Fruit fly (Drosophila melanogaster) whole organism, adult: ENCODE results near the gene Rpn5.
A peak's percentile ranks its signal among the peaks of the same experiment; 100 is the strongest.

ENCODE experiments used
- CG11617 ChIP-seq: fragments of 200-800 bp; sonication (Bioruptor generic); optimal IDR thresholded peaks from 2 replicates; lab custom pipeline; 2017; ENCODE audit warnings: mild to moderate bottlenecking, missing biosample characterization, missing genetic modification reagents, missing genetic modification characterization
- CG12768 ChIP-seq: fragments of 200-800 bp; sonication (Bioruptor generic); optimal IDR thresholded peaks from 2 replicates; lab custom pipeline; 2017; ENCODE audit warnings: missing biosample characterization, missing genetic modification characterization, mild to moderate bottlenecking, moderate library complexity, missing genetic modification reagents
- CG14711 ChIP-seq: fragments of 200-800 bp; sonication (Bioruptor generic); optimal IDR thresholded peaks from 2 replicates; lab custom pipeline; 2018; ENCODE audit warnings: missing biosample characterization, mild to moderate bottlenecking, missing genetic modification characterization, moderate library complexity
- CG1620 ChIP-seq: fragments of 200-800 bp; sonication (Bioruptor generic); optimal IDR thresholded peaks from 2 replicates; lab custom pipeline; 2016; ENCODE audit warnings: missing biosample characterization, missing genetic modification characterization
- CG33017 ChIP-seq: fragments of 200-800 bp; sonication (Bioruptor generic); optimal IDR thresholded peaks from 2 replicates; lab custom pipeline; 2018; ENCODE audit warnings: missing biosample characterization, mild to moderate bottlenecking, missing genetic modification characterization, moderate library complexity
- CG5204 ChIP-seq: fragments of 200-800 bp; sonication (Bioruptor generic); optimal IDR thresholded peaks from 2 replicates; lab custom pipeline; 2016; ENCODE audit warnings: missing biosample characterization, missing genetic modification characterization
- CG7045 ChIP-seq: fragments of 200-800 bp; sonication (Bioruptor generic); optimal IDR thresholded peaks from 2 replicates; lab custom pipeline; 2017; ENCODE audit warnings: missing biosample characterization, mild to moderate bottlenecking, missing genetic modification characterization
- CG7101 ChIP-seq: fragments of 200-800 bp; sonication (Bioruptor generic); optimal IDR thresholded peaks from 2 replicates; lab custom pipeline; 2018; ENCODE audit warnings: missing biosample characterization, mild to moderate bottlenecking, missing genetic modification characterization, moderate library complexity
- Clk ChIP-seq: fragments of 200-800 bp; sonication (Bioruptor generic); optimal IDR thresholded peaks from 2 replicates; lab custom pipeline; 2017; ENCODE audit warnings: missing biosample characterization, missing genetic modification characterization
- Crg-1 ChIP-seq: fragments of 200-800 bp; sonication (Bioruptor generic); optimal IDR thresholded peaks from 2 replicates; lab custom pipeline; 2016; ENCODE audit warnings: missing biosample characterization, missing genetic modification characterization
- Hr96 ChIP-seq: fragments of 200-800 bp; sonication (Bioruptor generic); optimal IDR thresholded peaks from 2 replicates; lab custom pipeline; 2016; ENCODE audit warnings: missing biosample characterization, missing genetic modification characterization
- Mnt ChIP-seq: fragments of 200-800 bp; sonication (Bioruptor generic); optimal IDR thresholded peaks from 2 replicates; lab custom pipeline; 2016; ENCODE audit warnings: missing biosample characterization, mild to moderate bottlenecking, missing genetic modification characterization
- bab1 ChIP-seq: fragments of 200-800 bp; sonication (Bioruptor generic); optimal IDR thresholded peaks from 3 replicates; lab custom pipeline; 2019; ENCODE audit warnings: missing biosample characterization, mild to moderate bottlenecking, missing genetic modification characterization, moderate library complexity
- cic ChIP-seq: fragments of 200-800 bp; sonication (Bioruptor generic); optimal IDR thresholded peaks from 2 replicates; lab custom pipeline; 2017; ENCODE audit warnings: missing biosample characterization, mild to moderate bottlenecking, missing genetic modification characterization, moderate library complexity
- cnc ChIP-seq, 2 experiments: fragments of >200 bp; optimal IDR thresholded peaks; 2 replicates each; lab custom pipeline; 2017
- kay ChIP-seq: fragments of 200-800 bp; sonication (Bioruptor generic); peaks from one replicate; lab custom pipeline; 2016; ENCODE audit warnings: missing biosample characterization, missing genetic modification characterization, borderline replicate concordance
- ovo ChIP-seq: fragments of 200-800 bp; sonication (Bioruptor generic); optimal IDR thresholded peaks from 2 replicates; lab custom pipeline; 2016; ENCODE audit warnings: missing biosample characterization, missing genetic modification characterization
- pad ChIP-seq: fragments of 200-800 bp; sonication (Bioruptor generic); optimal IDR thresholded peaks from 3 replicates; lab custom pipeline; 2017; ENCODE audit warnings: missing biosample characterization, missing genetic modification characterization, mild to moderate bottlenecking, moderate library complexity, missing genetic modification reagents
- tj ChIP-seq: fragments of 200-800 bp; sonication (Bioruptor generic); optimal IDR thresholded peaks from 3 replicates; lab custom pipeline; 2017; ENCODE audit warnings: missing biosample characterization, mild to moderate bottlenecking, missing genetic modification characterization, moderate library complexity
- toe ChIP-seq: fragments of 200-800 bp; sonication (Bioruptor generic); optimal IDR thresholded peaks from 2 replicates; lab custom pipeline; 2016; ENCODE audit warnings: missing biosample characterization, missing genetic modification characterization

Rpn5 gene

DNA sequence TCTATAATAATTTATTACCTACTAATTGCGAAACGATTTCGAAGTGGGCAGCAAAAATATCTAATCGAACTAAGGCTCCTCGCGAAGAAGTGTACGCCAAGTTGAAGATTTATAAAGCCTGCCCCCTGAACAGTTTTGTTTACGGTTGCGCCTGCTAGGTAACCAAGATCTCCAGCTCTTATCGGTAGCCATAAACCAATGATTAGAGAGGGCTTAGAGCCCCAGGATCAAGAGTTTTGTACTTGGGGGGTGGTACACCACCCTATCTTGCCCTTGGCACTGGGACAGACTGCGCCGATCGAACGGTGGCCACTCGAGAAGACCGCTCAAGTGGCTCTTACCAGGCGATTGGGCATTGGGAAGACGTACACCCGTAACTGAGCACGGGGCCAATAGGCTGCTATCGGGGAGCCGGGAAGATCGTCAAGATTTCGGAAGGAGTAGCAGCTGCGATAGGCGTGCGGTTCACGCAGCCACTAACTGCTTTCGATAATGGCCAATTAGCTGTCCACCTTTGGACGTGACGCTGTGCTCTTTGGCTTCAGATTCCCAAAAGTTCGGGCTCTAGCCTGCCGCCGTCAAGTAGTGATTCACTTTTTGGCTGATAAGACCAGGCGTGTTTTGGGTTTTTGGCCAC, 43.2 kb downstream of the Rpn5 start:
- peak; percentile 1 for TF ChIP-seq Hr96
- TF ChIP-seq ovo (GFP tag; lab: Kevin White, UChicago): no peak
- TF ChIP-seq cic (GFP tag; lab: Kevin White, UChicago): peak; percentile 68
- TF ChIP-seq CG7045 (GFP tag; lab: Kevin White, UChicago): no peak

DNA sequence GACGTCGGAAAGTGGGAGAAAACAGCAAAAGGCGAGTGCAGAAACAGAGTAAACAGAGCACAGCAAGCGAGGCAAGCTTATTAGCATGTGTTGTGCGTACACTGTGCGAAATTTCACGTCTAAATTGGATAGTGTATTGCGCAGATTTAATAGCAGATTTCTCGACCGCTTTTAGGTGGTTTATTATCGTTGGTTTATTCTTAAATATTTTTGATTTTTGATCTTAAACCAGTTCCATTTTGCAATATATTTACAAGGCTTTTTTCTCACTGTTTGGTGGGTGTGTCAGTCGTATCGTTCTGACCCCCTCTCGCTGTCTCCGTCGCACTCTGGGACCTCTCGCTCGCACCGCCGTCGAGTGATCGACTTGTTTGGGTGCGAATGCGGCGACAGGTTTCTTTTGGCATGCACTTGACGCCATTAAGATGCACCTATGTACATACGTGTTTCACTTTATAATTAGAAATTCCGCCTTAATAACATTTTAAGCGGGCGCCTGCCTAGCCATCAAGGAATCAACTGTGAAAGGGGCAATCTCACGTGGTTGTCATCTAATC, 44.7 kb downstream of the Rpn5 start:
- peak; percentile 84 for TF ChIP-seq CG33017 (tag; lab: Kevin White, UChicago)
- TF ChIP-seq Crg-1 (GFP tag; lab: Kevin White, UChicago): peak; percentile 43
- peak; percentile 78 for TF ChIP-seq kay (GFP tag; lab: Kevin White, UChicago)
- no peak for TF ChIP-seq cnc (optimal IDR thresholded peaks at IDR 0.05; lab: Kevin White, UChicago)
- TF ChIP-seq CG7045 (GFP tag; lab: Kevin White, UChicago): peak; percentile 90
- peak; percentile 14 for TF ChIP-seq pad (GFP tag; lab: Kevin White, UChicago)
- TF ChIP-seq ovo (GFP tag; lab: Kevin White, UChicago): no peak
- peak; percentile 62 for TF ChIP-seq CG14711 (tag; lab: Kevin White, UChicago)
- TF ChIP-seq CG7101: peak; percentile 60
- peak; percentile 69 for TF ChIP-seq Mnt (GFP tag; lab: Kevin White, UChicago)
- peak; percentile 67 for TF ChIP-seq toe (GFP tag; lab: Kevin White, UChicago)
- peak; percentile 77 for TF ChIP-seq CG12768 (GFP tag; lab: Kevin White, UChicago)
- TF ChIP-seq Hr96: peak; percentile 84
- TF ChIP-seq cic (GFP tag; lab: Kevin White, UChicago): peak; percentile 44
- TF ChIP-seq bab1 (GFP tag; lab: Kevin White, UChicago): peak; percentile 17
- TF ChIP-seq CG11617 (GFP tag; lab: Kevin White, UChicago): peak; percentile 62
- peak; percentile 87 for TF ChIP-seq CG5204 (GFP tag; lab: Kevin White, UChicago)
- TF ChIP-seq Clk (GFP tag; lab: Kevin White, UChicago): peak; percentile 60
- peak; percentile 51 for TF ChIP-seq tj
- TF ChIP-seq CG1620: peak; percentile 45

DNA sequence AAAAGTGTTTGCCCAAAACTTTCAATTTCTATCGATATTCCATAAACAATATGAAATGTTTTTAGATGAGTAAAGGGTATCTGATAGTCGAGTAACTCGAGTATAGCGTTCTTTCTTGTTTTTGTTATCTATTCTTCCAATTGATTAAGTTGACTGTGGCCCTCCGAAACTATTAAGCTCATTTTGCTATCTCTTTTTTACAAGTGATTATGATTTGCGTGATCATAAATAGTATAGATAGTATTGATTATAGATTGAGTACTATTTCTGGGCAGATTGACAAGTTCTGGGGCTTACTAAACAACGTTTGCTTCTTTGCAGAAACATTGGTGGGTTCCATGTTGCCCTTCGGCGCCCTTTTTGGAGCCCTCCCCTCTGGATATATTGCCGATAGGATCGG, 47.2 kb downstream of the Rpn5 start:
- no peak for TF ChIP-seq Clk (GFP tag; lab: Kevin White, UChicago)
- no peak for TF ChIP-seq CG7101
- peak; percentile 8 for TF ChIP-seq cic (GFP tag; lab: Kevin White, UChicago)

DNA sequence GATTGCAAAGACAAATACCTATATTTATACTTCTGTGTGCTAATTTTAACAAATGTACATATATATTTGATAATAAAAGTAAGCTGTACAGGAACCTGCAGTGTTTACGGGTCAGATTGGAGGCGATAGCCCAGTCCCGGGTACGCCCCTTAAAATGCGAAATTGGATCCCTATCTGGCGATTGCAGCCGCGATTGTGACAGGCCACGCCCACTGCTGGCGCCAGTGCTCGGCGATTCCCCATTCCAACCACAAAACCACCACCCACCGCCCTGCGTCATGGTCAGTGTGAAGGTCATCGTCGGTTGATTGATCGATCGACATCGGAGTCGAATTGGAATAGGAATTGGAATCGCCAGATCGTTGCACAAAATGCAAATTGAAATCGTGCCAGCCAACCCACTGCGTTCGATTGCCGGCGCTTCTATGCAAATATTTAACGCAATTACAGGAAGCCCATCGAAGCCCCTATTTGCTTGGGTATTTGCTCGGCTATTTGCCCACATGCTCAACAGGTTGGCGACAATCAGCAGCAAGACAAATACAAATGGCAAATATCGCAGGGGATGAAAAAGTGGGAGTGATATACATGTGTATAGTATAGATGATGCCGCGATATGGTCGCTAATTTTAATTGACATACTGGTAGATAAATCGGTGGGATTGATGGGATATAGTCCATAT, 49.5 kb downstream of the Rpn5 start:
- TF ChIP-seq toe (GFP tag; lab: Kevin White, UChicago) (peak; percentile 40), Clk (GFP tag; lab: Kevin White, UChicago) (no peak), Mnt (GFP tag; lab: Kevin White, UChicago) (peak; percentile 47), CG7101 (peak; percentile 51), CG5204 (GFP tag; lab: Kevin White, UChicago) (peak; percentile 44), Hr96 (peak; percentile 5), CG7045 (GFP tag; lab: Kevin White, UChicago) (peak; percentile 51), Crg-1 (GFP tag; lab: Kevin White, UChicago) (peak; percentile 63), CG12768 (GFP tag; lab: Kevin White, UChicago) (peak; percentile 22), cic (GFP tag; lab: Kevin White, UChicago) (peak; percentile 71), ovo (GFP tag; lab: Kevin White, UChicago) (peak; percentile 47), cnc (optimal IDR thresholded peaks at IDR 0.05; lab: Kevin White, UChicago) (no peak), CG14711 (tag; lab: Kevin White, UChicago) (no peak), CG33017 (tag; lab: Kevin White, UChicago) (no peak), CG11617 (GFP tag; lab: Kevin White, UChicago) (peak; percentile 27), pad (GFP tag; lab: Kevin White, UChicago) (peak; percentile 36), kay (GFP tag; lab: Kevin White, UChicago) (peak; percentile 57), tj (no peak), CG1620 (no peak), bab1 (GFP tag; lab: Kevin White, UChicago) (no peak)

DNA sequence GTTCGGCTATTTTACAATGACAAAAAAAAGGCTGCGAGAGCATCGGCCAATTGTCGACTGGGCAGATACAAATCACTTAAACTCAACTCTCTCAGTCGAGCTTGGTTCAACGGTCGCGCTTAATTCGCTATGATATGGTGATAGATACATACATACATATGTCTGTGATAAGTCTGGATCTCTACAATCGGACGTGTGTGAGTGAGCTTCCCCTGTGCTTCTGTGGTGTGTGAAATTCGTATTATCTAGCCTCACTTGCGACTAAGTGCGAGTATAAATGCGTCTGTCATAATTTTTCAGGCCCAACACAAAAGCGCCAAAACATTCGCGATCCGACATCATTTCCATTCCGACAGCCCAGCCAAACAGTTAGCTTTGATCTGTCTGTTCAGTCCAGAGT, 51.6 kb downstream of the Rpn5 start, which contains the start of gene CG1213:
CG1213 (plus strand) TSS at position 301 of the 400 bp plus-strand sequence.
- TF ChIP-seq CG1620 (no peak), toe (GFP tag; lab: Kevin White, UChicago) (no peak), CG12768 (GFP tag; lab: Kevin White, UChicago) (no peak), Mnt (GFP tag; lab: Kevin White, UChicago) (no peak), CG33017 (tag; lab: Kevin White, UChicago) (no peak), cnc (optimal IDR thresholded peaks at IDR 0.05; lab: Kevin White, UChicago) (no peak), CG11617 (GFP tag; lab: Kevin White, UChicago) (no peak), CG5204 (GFP tag; lab: Kevin White, UChicago) (no peak), Hr96 (no peak), cic (GFP tag; lab: Kevin White, UChicago) (no peak), Crg-1 (GFP tag; lab: Kevin White, UChicago) (no peak)
